Worm (Caenorhabditis elegans): ENCODE data around the gene lec-10.

- TF ChIP-seq ama-1 (optimal IDR thresholded peaks at IDR 0.05) (no peak), flt-1 (GFP tag; IDR thresholded peaks at IDR 0.05) (no peak), hnd-1 (tag; optimal IDR thresholded peaks at IDR 0.05) (no peak), pes-1 (GFP tag; IDR thresholded peaks at IDR 0.05) (no peak), tra-4 (tag; optimal IDR thresholded peaks at IDR 0.05) (no peak), ceh-13 (GFP tag; optimal IDR thresholded peaks at IDR 0.05) (no peak), hmg-4 (GFP tag; optimal IDR thresholded peaks at IDR 0.05) (no peak), ceh-36 (tag; optimal IDR thresholded peaks at IDR 0.05) (no peak), scrt-1 (GFP tag; IDR thresholded peaks at IDR 0.05) (no peak), sea-1 (GFP tag; conservative IDR thresholded peaks at IDR 0.05) (no peak), tbx-37 (GFP tag; conservative IDR thresholded peaks at IDR 0.05) (no peak)
These were observed 15.4 kb upstream of the lec-10 start, which contains the start of gene moc-2 for ce11 chrV:6504131-6504827.

Data from whole organism, early embryonic.